Worm (Caenorhabditis elegans): ENCODE results near the gene F37C4.6.

- TF ChIP-seq ztf-11 (tag; optimal IDR thresholded peaks at IDR 0.05) (no peak), nhr-11 (tag; optimal IDR thresholded peaks at IDR 0.05) (no peak), egl-27 (tag; optimal IDR thresholded peaks at IDR 0.05) (no peak), ztf-1 (GFP tag; conservative IDR thresholded peaks at IDR 0.05) (no peak), R02D3.7 (tag; optimal IDR thresholded peaks at IDR 0.05) (no peak)
Observed at ce11 chrIV:3854606-3855005, 23.5 kb downstream of the F37C4.6 start.

Data from whole organism, L2 larva.